Fruit fly (Drosophila melanogaster) whole organism, wandering third instar larva: Measurements from ENCODE around the gene TFAM.

Experiments
- Dfd ChIP-seq: fragments of >200 bp; optimal IDR thresholded peaks from 2 replicates; lab custom pipeline; 2017; ENCODE audit warnings: missing biosample characterization, missing genetic modification characterization
- Mio ChIP-seq: sonication (Bioruptor generic); optimal IDR thresholded peaks from 2 replicates; lab custom pipeline; 2016; ENCODE audit warnings: missing biosample characterization, missing genetic modification characterization
- Myc ChIP-seq: fragments of >200 bp; optimal IDR thresholded peaks from 2 replicates; lab custom pipeline; 2017
- psq ChIP-seq: fragments of 200-800 bp; sonication (Bioruptor generic); optimal IDR thresholded peaks from 3 replicates; lab custom pipeline; 2017; ENCODE audit warnings: missing biosample characterization, mild to moderate bottlenecking, missing genetic modification characterization, moderate library complexity
- sage ChIP-seq: fragments of 200-800 bp; sonication (Bioruptor generic); optimal IDR thresholded peaks from 2 replicates; lab custom pipeline; 2016; ENCODE audit warnings: missing biosample characterization, mild to moderate bottlenecking, missing genetic modification characterization
- tai ChIP-seq: sonication (Bioruptor generic); optimal IDR thresholded peaks from 2 replicates; lab custom pipeline; 2016; ENCODE audit warnings: missing biosample characterization, missing genetic modification characterization
- woc ChIP-seq: sonication (Bioruptor generic); optimal IDR thresholded peaks from 2 replicates; lab custom pipeline; 2016; ENCODE audit warnings: missing biosample characterization, mild to moderate bottlenecking, missing genetic modification characterization

DNA sequence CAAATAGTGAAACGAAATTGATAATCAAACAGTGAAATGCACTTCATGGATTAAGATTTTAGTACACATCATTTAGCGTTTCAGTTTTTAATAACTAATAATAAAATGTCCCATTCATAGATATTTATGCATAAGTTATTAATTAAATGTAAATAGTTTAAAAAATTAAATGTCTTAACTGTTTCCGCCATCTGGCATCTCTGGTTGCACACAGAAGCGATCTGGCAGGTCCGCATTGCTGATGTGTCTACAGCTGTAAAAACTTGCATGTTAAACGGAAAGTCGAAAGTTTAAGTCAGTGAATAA is 11.6 kb upstream of the TFAM start, which contains the start of gene Srp72:
- peak; percentile 59 for TF ChIP-seq sage (GFP tag; lab: Kevin White, UChicago)
- TF ChIP-seq tai (GFP tag; lab: Kevin White, UChicago) = no peak
- TF ChIP-seq woc (GFP tag; lab: Kevin White, UChicago) = no peak
- TF ChIP-seq Mio (GFP tag; lab: Kevin White, UChicago) = no peak
- TF ChIP-seq psq (GFP tag; lab: Kevin White, UChicago) = peak; percentile 6
- no peak for TF ChIP-seq Dfd
- no peak for TF ChIP-seq Myc
